Worm (Caenorhabditis elegans) whole organism, L2 larva: ENCODE results near the gene sri-25.

Source experiments
- ceh-82 ChIP-seq: fragments of 150-350 bp; optimal IDR thresholded peaks from 2 replicates; lab custom pipeline; 2014; ENCODE audit warnings: missing biosample characterization, missing genetic modification characterization
- lin-11 ChIP-seq: fragments of 150-350 bp; sonication (generic microtip); optimal IDR thresholded peaks from 2 replicates; lab custom pipeline; 2014; ENCODE audit warnings: missing biosample characterization, missing genetic modification characterization, inconsistent platforms, mixed read lengths
- mdl-1 ChIP-seq, 2 experiments: fragments of 150-350 bp in 1 of 2; sonication (generic microtip) in 1 of 2; optimal IDR thresholded peaks; 2 replicates each; lab custom pipeline; 2017; ENCODE audit warnings: missing biosample characterization in 2 of 2, missing genetic modification characterization in 2 of 2
- nhr-11 ChIP-seq: fragments of 150-350 bp; optimal IDR thresholded peaks from 2 replicates; lab custom pipeline; 2014; ENCODE audit warnings: missing biosample characterization, missing genetic modification characterization
- nhr-12 ChIP-seq: fragments of 150-350 bp; optimal IDR thresholded peaks from 2 replicates; lab custom pipeline; 2014; ENCODE audit warnings: missing biosample characterization, missing genetic modification characterization
- skn-1 ChIP-seq: sonication (generic microtip); optimal IDR thresholded peaks from 2 replicates; lab custom pipeline; 2017; ENCODE audit warnings: missing biosample characterization, missing genetic modification characterization

ce11 chrV:15216705-15217104 is at the start of gene sri-25:
- TF ChIP-seq nhr-12 (tag; lab: Kevin White, UChicago) (no peak), skn-1 (tag; lab: Kevin White, UChicago) (no peak), ceh-82 (tag; lab: Kevin White, UChicago) (no peak), nhr-11 (tag; lab: Kevin White, UChicago) (no peak), mdl-1 (tag; optimal IDR thresholded peaks at IDR 0.05; lab: Kevin White, UChicago) (no peak), lin-11 (no peak)
